Worm (Caenorhabditis elegans): ENCODE data around the gene Y102A11A.3.

DNA sequence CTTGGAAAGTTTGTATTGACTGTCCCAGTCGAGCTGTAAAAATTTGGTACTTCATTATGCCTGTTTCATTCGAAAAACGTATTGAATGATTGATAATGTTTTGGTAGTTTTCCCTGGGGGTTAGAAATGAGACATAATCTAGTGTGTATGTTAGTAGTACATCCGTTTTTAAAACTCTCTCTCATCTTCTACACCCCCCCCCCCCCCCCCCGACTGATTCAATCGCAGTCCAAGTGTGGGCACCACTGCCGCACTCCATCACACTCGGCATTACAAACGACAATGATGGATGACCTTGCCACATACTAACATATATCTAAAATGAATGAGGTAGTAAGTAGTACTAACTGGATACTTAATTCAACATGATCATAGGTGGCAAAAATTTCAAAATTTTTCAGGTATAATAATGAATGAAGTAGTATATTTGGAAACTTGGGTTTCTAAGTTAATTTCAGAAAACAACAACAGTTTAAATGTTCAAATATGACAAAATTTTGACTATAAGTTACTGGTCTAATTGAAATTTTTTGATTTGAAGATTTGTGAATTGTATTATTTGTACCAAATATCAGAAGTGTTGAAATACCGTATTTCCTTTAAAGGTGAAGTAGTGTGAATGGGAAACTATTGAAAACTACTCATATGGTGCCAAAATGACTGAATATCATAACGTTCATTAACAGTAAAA lies 22.6 kb downstream of the Y102A11A.3 start:
- TF ChIP-seq dao-5 (tag; optimal IDR thresholded peaks at IDR 0.05) (no peak), him-1 (tag; optimal IDR thresholded peaks at IDR 0.05) (no peak)
